Worm (Caenorhabditis elegans) whole organism, L1 larva: Measurements from ENCODE around the gene mlp-1.

Experiments
- F16B12.6 ChIP-seq: fragments of 150-350 bp; optimal IDR thresholded peaks from 2 replicates; lab custom pipeline; 2014; ENCODE audit warnings: missing biosample characterization, missing genetic modification characterization
- aly-2 ChIP-seq: fragments of 150-350 bp; optimal IDR thresholded peaks from 2 replicates; lab custom pipeline; 2014; ENCODE audit warnings: missing biosample characterization, missing genetic modification characterization
- isw-1 ChIP-seq: fragments of 200-800 bp; sonication (Bioruptor generic); IDR thresholded peaks from 2 replicates; pipeline ENCODE4 v1.3.6; 2022; ENCODE audit warnings: missing genetic modification characterization, missing compliant biosample characterization
- nhr-90 ChIP-seq: sonication (generic microtip); optimal IDR thresholded peaks from 2 replicates; lab custom pipeline; 2016; ENCODE audit warnings: mild to moderate bottlenecking, missing genetic modification characterization, missing compliant biosample characterization; ENCODE audit not compliant: poor library complexity
- unc-62 ChIP-seq: fragments of 150-350 bp; optimal IDR thresholded peaks from 2 replicates; lab custom pipeline; 2014; ENCODE audit warnings: missing biosample characterization, missing genetic modification reagents, missing genetic modification characterization

DNA sequence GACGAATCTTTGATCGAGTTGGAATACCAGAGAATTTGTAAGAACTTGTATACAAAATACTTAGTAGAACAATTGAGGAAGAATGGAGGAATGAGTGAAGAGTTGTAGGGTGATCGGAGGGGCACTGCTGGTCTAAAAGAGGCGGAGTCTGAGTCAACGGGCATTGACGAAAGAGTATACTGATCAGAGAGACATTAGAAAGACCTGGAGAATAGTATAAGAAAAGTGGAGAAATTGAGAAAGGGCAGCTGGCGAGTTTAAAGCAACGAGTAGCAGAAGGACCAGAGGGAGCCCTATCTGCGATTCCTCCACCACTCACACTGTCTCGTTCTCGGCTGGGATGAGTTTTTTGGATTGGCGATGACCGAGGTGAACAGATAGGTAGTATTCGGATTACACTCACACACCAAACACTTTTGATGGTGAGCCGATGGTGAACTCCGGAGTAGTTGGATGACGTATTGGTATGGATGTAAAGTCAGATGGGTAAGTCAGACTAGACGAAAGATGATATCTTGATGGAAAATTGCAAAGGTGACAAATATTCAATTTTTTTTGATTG, 43.3 kb downstream of the mlp-1 start, which contains the start of gene EGAP1.5:
- TF ChIP-seq nhr-90 (tag; lab: Kevin White, UChicago) (no peak), aly-2 (no peak), unc-62 (GFP tag; lab: Kevin White, UChicago) (no peak), F16B12.6 (tag; lab: Kevin White, UChicago) (no peak), isw-1 (GFP tag; lab: Robert Waterston, UW) (no peak)
